1 fruit fly cellular context compared by ENCODE assay signal in the genomic region with DNA sequence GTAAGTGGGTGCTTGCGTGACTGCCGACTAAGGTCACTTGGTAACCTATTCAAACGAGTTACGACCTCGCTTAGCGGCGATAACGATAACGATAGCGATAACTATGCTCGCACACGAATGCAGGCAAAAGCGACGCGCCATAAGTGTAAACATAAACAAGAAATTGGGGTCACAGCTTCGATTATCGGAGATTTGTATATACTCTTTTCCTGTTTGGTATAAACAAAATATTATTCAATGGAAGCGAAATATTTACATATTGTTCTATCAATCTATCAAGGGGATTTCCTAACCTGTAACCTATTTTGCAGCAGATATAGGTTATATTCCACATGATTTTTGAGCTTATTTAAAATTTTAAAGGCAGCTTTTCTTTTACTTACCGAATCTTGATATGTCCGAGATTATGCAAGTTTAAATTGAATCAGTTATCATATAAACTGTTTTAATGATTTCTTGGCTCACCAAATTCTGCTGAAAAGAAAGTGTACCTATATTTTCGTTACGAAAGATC.
A peak's percentile ranks its signal among the peaks of the same experiment; 100 is the strongest.
TF ChIP-seq lines count a peak whose summit lies in the region.

No protein-coding gene starts in this region.

TF ChIP-seq in whole organism, embryonic, 481 proteins besides CTCF, POLR2A, EP300 and RAD21 (continued from another document):
- TF ChIP-seq CG11093 (GFP tag; IDR thresholded peaks at IDR 0.05; lab: Robert Waterston, UW) (0 out of 3 replicates have a peak, but pooled peaks have one; percentile 25), Drgx (GFP tag; IDR thresholded peaks at IDR 0.05; lab: Robert Waterston, UW) (no peak), CG4854 (GFP tag; optimal IDR thresholded peaks at IDR 0.05; lab: Kevin White, UChicago) (no peak), CG10462 (GFP tag; optimal IDR thresholded peaks at IDR 0.05; lab: Kevin White, UChicago) (no peak), bsh (GFP tag; optimal IDR thresholded peaks at IDR 0.05; lab: Kevin White, UChicago) (peak in 1 of 2 experiments; percentile 59), CG3281 (GFP tag; optimal IDR thresholded peaks at IDR 0.05; lab: Kevin White, UChicago) (peak; percentile 1), Mes4 (GFP tag; optimal IDR thresholded peaks at IDR 0.05; lab: Kevin White, UChicago) (no peak), vvl (GFP tag; IDR thresholded peaks at IDR 0.05; lab: Robert Waterston, UW) (no peak), CG8290 (GFP tag; optimal IDR thresholded peaks at IDR 0.05; lab: Kevin White, UChicago) (no peak), CG8290 (tag; optimal IDR thresholded peaks at IDR 0.05; lab: Kevin White, UChicago) (no peak), CG8089 (GFP tag; optimal IDR thresholded peaks at IDR 0.05; lab: Kevin White, UChicago) (no peak), odd (GFP tag; optimal IDR thresholded peaks at IDR 0.05; lab: Kevin White, UChicago) (peak; percentile 15), phol (tag; optimal IDR thresholded peaks at IDR 0.05; lab: Kevin White, UChicago) (peak; percentile 61), Hand (GFP tag; optimal IDR thresholded peaks at IDR 0.05; lab: Kevin White, UChicago) (no peak), CG7963 (GFP tag; IDR thresholded peaks at IDR 0.05; lab: Robert Waterston, UW; ENCODE audit: partially characterized antibody) (0 out of 3 replicates have a peak, but pooled peaks have one; percentile 18), HLH4C (GFP tag; IDR thresholded peaks at IDR 0.05; lab: Robert Waterston, UW; ENCODE audit: partially characterized antibody) (no peak), exex (tag; optimal IDR thresholded peaks at IDR 0.05; lab: Kevin White, UChicago) (peak; percentile 6), CG7556 (GFP tag; optimal IDR thresholded peaks at IDR 0.05; lab: Kevin White, UChicago) (peak; percentile 38), CG8924 (tag; optimal IDR thresholded peaks at IDR 0.05; lab: Kevin White, UChicago) (peak; percentile 13), eve (GFP tag; optimal IDR thresholded peaks at IDR 0.05; lab: Kevin White, UChicago) (peak in 1 of 2 experiments; percentile 55), CG30403 (GFP tag; optimal IDR thresholded peaks at IDR 0.05; lab: Kevin White, UChicago) (peak; percentile 32), lilli (GFP tag; optimal IDR thresholded peaks at IDR 0.05; lab: Kevin White, UChicago) (peak; percentile 21), dmrt11E (tag; optimal IDR thresholded peaks at IDR 0.05; lab: Kevin White, UChicago) (no peak), grau (tag; optimal IDR thresholded peaks at IDR 0.05; lab: Kevin White, UChicago) (peak; percentile 32), Hr78 (GFP tag; optimal IDR thresholded peaks at IDR 0.05; lab: Kevin White, UChicago) (peak in 1 of 2 experiments; percentile 84), CG15269 (tag; optimal IDR thresholded peaks at IDR 0.05; lab: Kevin White, UChicago) (peak; percentile 15), tin (GFP tag; optimal IDR thresholded peaks at IDR 0.05; lab: Kevin White, UChicago) (peak; percentile 30), Ets65A (GFP tag; lab: Kevin White, UChicago) (peak; percentile 47), Myb (GFP tag; optimal IDR thresholded peaks at IDR 0.05; lab: Kevin White, UChicago) (peak; percentile 3), CG15514 (GFP tag; optimal IDR thresholded peaks at IDR 0.05; lab: Kevin White, UChicago) (peak; percentile 1), unpg (GFP tag; optimal IDR thresholded peaks at IDR 0.05; lab: Kevin White, UChicago) (peak; percentile 51), Nf-YC (tag; optimal IDR thresholded peaks at IDR 0.05; lab: Kevin White, UChicago) (no peak), Stat92E (GFP tag; optimal IDR thresholded peaks at IDR 0.05; lab: Kevin White, UChicago) (peak in 1 of 3 experiments; percentile 67), Dp (GFP tag; optimal IDR thresholded peaks at IDR 0.05; lab: Kevin White, UChicago) (no peak), Sox100B (GFP tag; optimal IDR thresholded peaks at IDR 0.05; lab: Kevin White, UChicago) (peak; percentile 30), CG9727 (GFP tag; optimal IDR thresholded peaks at IDR 0.05; lab: Kevin White, UChicago) (peak; percentile 39), CG14710 (tag; optimal IDR thresholded peaks at IDR 0.05; lab: Kevin White, UChicago) (peak; percentile 42), knrl (GFP tag; IDR thresholded peaks at IDR 0.05; lab: Robert Waterston, UW; ENCODE audit: partially characterized antibody) (no peak), esg (GFP tag; conservative IDR thresholded peaks at IDR 0.05; lab: Robert Waterston, UW) (peak; percentile 27; the same call in 1 of the 2 replicates), Sox102F (GFP tag; optimal IDR thresholded peaks at IDR 0.05; lab: Kevin White, UChicago) (peak; percentile 63), Doc2 (GFP tag; IDR thresholded peaks at IDR 0.05; lab: Robert Waterston, UW) (no peak), Abd-B (GFP tag; optimal IDR thresholded peaks at IDR 0.05; lab: Kevin White, UChicago) (peak; percentile 12), Side (GFP tag; optimal IDR thresholded peaks at IDR 0.05; lab: Kevin White, UChicago) (peak; percentile 2), hth (optimal IDR thresholded peaks at IDR 0.05; lab: Kevin White, UChicago) (no peak), CG9437 (GFP tag; optimal IDR thresholded peaks at IDR 0.05; lab: Kevin White, UChicago) (no peak), CG11695 (GFP tag; IDR thresholded peaks at IDR 0.05; lab: Robert Waterston, UW) (peak; percentile 85), Pdp1 (GFP tag; optimal IDR thresholded peaks at IDR 0.05; lab: Kevin White, UChicago) (peak; percentile 19 to 49), HHEX (GFP tag; optimal IDR thresholded peaks at IDR 0.05; lab: Kevin White, UChicago) (peak; percentile 52), Blimp-1 (GFP tag; optimal IDR thresholded peaks at IDR 0.05; lab: Kevin White, UChicago) (peak; percentile 60), stwl (tag; optimal IDR thresholded peaks at IDR 0.05; lab: Kevin White, UChicago) (peak; percentile 19), cg (GFP tag; optimal IDR thresholded peaks at IDR 0.05; lab: Kevin White, UChicago) (no peak), CG6654 (GFP tag; optimal IDR thresholded peaks at IDR 0.05; lab: Kevin White, UChicago) (no peak), Dref (GFP tag; IDR thresholded peaks at IDR 0.05; lab: Robert Waterston, UW) (peak; percentile 33; the same call in 1 of the 2 replicates), CG33213 (GFP tag; optimal IDR thresholded peaks at IDR 0.05; lab: Kevin White, UChicago) (no peak), Hr51 (GFP tag; optimal IDR thresholded peaks at IDR 0.05; lab: Kevin White, UChicago) (peak in 1 of 2 experiments; percentile 55), Taf1 (GFP tag; IDR thresholded peaks at IDR 0.05; lab: Robert Waterston, UW) (no peak)
